Worm (Caenorhabditis elegans) whole organism, young adult: ENCODE measurements around the gene Y39A1C.1.

Source experiments
- B0019.2 ChIP-seq: fragments of 200-800 bp; sonication (Bioruptor generic); conservative IDR thresholded peaks from 2 replicates; pipeline ENCODE4 v1.3.6; 2022; ENCODE audit warnings: missing genetic modification reagents, missing genetic modification characterization, missing compliant biosample characterization
- C17E4.6 ChIP-seq: fragments of 200-800 bp; sonication (Bioruptor generic); IDR thresholded peaks from 2 replicates; pipeline ENCODE4 v1.3.6; 2022; ENCODE audit warnings: missing genetic modification reagents, missing genetic modification characterization, missing compliant biosample characterization
- D2030.7 ChIP-seq: fragments of 200-800 bp; sonication (Bioruptor generic); IDR thresholded peaks from 2 replicates; pipeline ENCODE4 v1.3.6; 2022; ENCODE audit warnings: missing genetic modification reagents, missing genetic modification characterization, missing compliant biosample characterization
- F23B12.7 ChIP-seq: sonication (generic microtip); optimal IDR thresholded peaks from 2 replicates; lab custom pipeline; 2017; ENCODE audit warnings: missing genetic modification characterization, mild to moderate bottlenecking, missing compliant biosample characterization, antibody characterized with exemption, moderate library complexity; ENCODE audit not compliant: insufficient read depth
- F33H1.4 ChIP-seq: fragments of 200-800 bp; sonication (Bioruptor generic); IDR thresholded peaks from 2 replicates; pipeline ENCODE4 v1.3.6; 2022; ENCODE audit warnings: missing genetic modification reagents, missing genetic modification characterization, missing compliant biosample characterization
- F57C9.4 ChIP-seq: sonication (generic microtip); optimal IDR thresholded peaks from 2 replicates; lab custom pipeline; 2017; ENCODE audit warnings: mild to moderate bottlenecking, missing genetic modification characterization, missing compliant biosample characterization
- K11D2.4 ChIP-seq: fragments of 200-800 bp; sonication (Bioruptor generic); IDR thresholded peaks from 2 replicates; pipeline ENCODE4 v1.3.6; 2022; ENCODE audit warnings: missing genetic modification reagents, missing genetic modification characterization, missing compliant biosample characterization
- T07F8.4 ChIP-seq: sonication (generic microtip); optimal IDR thresholded peaks from 2 replicates; lab custom pipeline; 2016; ENCODE audit warnings: mild to moderate bottlenecking, missing genetic modification characterization, moderate library complexity, missing compliant biosample characterization
- Y53G8AR.9 ChIP-seq: fragments of 200-800 bp; sonication (Bioruptor generic); conservative IDR thresholded peaks from 2 replicates; pipeline ENCODE4 v1.3.6; 2022; ENCODE audit warnings: missing genetic modification reagents, missing genetic modification characterization, missing compliant biosample characterization
- Y67H2A.10 ChIP-seq: fragments of 200-800 bp; sonication (Bioruptor generic); conservative IDR thresholded peaks from 2 replicates; pipeline ENCODE4 v1.3.6; 2022; ENCODE audit warnings: missing genetic modification reagents, missing genetic modification characterization, missing compliant biosample characterization
- Y79H2A.3 ChIP-seq: fragments of 200-800 bp; sonication (Bioruptor generic); conservative IDR thresholded peaks from 2 replicates; pipeline ENCODE4 v1.3.6; 2022; ENCODE audit warnings: missing genetic modification reagents, missing genetic modification characterization, missing compliant biosample characterization
- ZK185.1 ChIP-seq: sonication (generic microtip); optimal IDR thresholded peaks from 2 replicates; lab custom pipeline; 2016; ENCODE audit warnings: mild to moderate bottlenecking, missing genetic modification characterization, missing compliant biosample characterization; ENCODE audit not compliant: poor library complexity, severe bottlenecking
- ama-1 ChIP-seq, 3 experiments: fragments of 150-350 bp in 1 of 3; sonication (generic microtip) in 2 of 3; optimal IDR thresholded peaks; 2 replicates each; lab custom pipeline; 2014 to 2018; ENCODE audit warnings: missing biosample characterization in 2 of 3, missing genetic modification characterization in 2 of 3, missing genetic modification reagents in 2 of 3
- aptf-3 ChIP-seq: fragments of 200-800 bp; sonication (Bioruptor generic); IDR thresholded peaks from 2 replicates; pipeline ENCODE4 v1.3.6; 2022; ENCODE audit warnings: missing genetic modification characterization, missing compliant biosample characterization
- attf-3 ChIP-seq: fragments of 200-800 bp; sonication (Bioruptor generic); conservative IDR thresholded peaks from 2 replicates; pipeline ENCODE4 v1.3.6; 2022; ENCODE audit warnings: missing genetic modification reagents, missing genetic modification characterization, missing compliant biosample characterization
- bed-1 ChIP-seq: fragments of 200-800 bp; sonication (Bioruptor generic); IDR thresholded peaks from 2 replicates; pipeline ENCODE4 v1.3.6; 2022; ENCODE audit warnings: missing genetic modification reagents, missing genetic modification characterization, missing compliant biosample characterization
- ccch-3 ChIP-seq: fragments of 200-800 bp; sonication (Bioruptor generic); optimal IDR thresholded peaks from 2 replicates; lab custom pipeline; 2018; ENCODE audit warnings: mild to moderate bottlenecking, missing genetic modification characterization, missing compliant biosample characterization
- cebp-1 ChIP-seq, 2 experiments: fragments of 200-800 bp in 1 of 2; sonication (Bioruptor generic) in 1 of 2; sonication (generic microtip) in 1 of 2; IDR thresholded peaks in 1 of 2; optimal IDR thresholded peaks in 1 of 2; 2 replicates each; pipeline versions ENCODE4 v1.3.6 to Lab custom; 2017 to 2022; ENCODE audit warnings: missing compliant biosample characterization in 2 of 2, missing genetic modification characterization in 2 of 2, mild to moderate bottlenecking in 1 of 2, missing genetic modification reagents in 1 of 2, moderate library complexity in 1 of 2
- cebp-2 ChIP-seq: fragments of 200-800 bp; sonication (Bioruptor generic); IDR thresholded peaks from 2 replicates; pipeline ENCODE4 v1.3.6; 2022; ENCODE audit warnings: missing genetic modification characterization, missing compliant biosample characterization
- ceh-40 ChIP-seq: fragments of 200-800 bp; sonication (Bioruptor generic); IDR thresholded peaks from 2 replicates; pipeline ENCODE4 v1.3.6; 2022; ENCODE audit warnings: missing genetic modification characterization, missing compliant biosample characterization
- ceh-58 ChIP-seq: fragments of 200-800 bp; sonication (Bioruptor generic); IDR thresholded peaks from 2 replicates; pipeline ENCODE4 v1.3.6; 2022; ENCODE audit warnings: missing genetic modification characterization, missing compliant biosample characterization
- ceh-79 ChIP-seq: sonication (generic microtip); optimal IDR thresholded peaks from 2 replicates; lab custom pipeline; 2017; ENCODE audit warnings: mild to moderate bottlenecking, missing genetic modification characterization, missing compliant biosample characterization
- chd-7 ChIP-seq: sonication (generic microtip); optimal IDR thresholded peaks from 2 replicates; lab custom pipeline; 2016; ENCODE audit warnings: mild to moderate bottlenecking, missing genetic modification characterization, moderate library complexity, missing compliant biosample characterization
- die-1 ChIP-seq: sonication (generic microtip); optimal IDR thresholded peaks from 2 replicates; lab custom pipeline; 2016; ENCODE audit warnings: missing genotype, mild to moderate bottlenecking, missing genetic modification characterization, missing compliant biosample characterization
- dox-1 ChIP-seq: fragments of 200-800 bp; sonication (Bioruptor generic); IDR thresholded peaks from 2 replicates; pipeline ENCODE4 v1.3.6; 2022; ENCODE audit warnings: missing genetic modification reagents, missing genetic modification characterization, missing compliant biosample characterization
- egl-44 ChIP-seq: fragments of 200-800 bp; sonication (Bioruptor generic); IDR thresholded peaks from 2 replicates; pipeline ENCODE4 v1.3.6; 2022; ENCODE audit warnings: missing genetic modification reagents, missing genetic modification characterization, missing compliant biosample characterization
- ekl-4 ChIP-seq: fragments of 200-800 bp; sonication (Bioruptor generic); IDR thresholded peaks from 2 replicates; pipeline ENCODE4 v1.3.6; 2022; ENCODE audit warnings: missing genetic modification reagents, missing genetic modification characterization, missing compliant biosample characterization
- fkh-3 ChIP-seq: sonication (generic microtip); optimal IDR thresholded peaks from 2 replicates; lab custom pipeline; 2016; ENCODE audit warnings: mild to moderate bottlenecking, missing genetic modification characterization, missing compliant biosample characterization
- gei-17 ChIP-seq: fragments of 200-800 bp; sonication (Bioruptor generic); optimal IDR thresholded peaks from 2 replicates; lab custom pipeline; 2018; ENCODE audit warnings: mild to moderate bottlenecking, missing genetic modification characterization, missing compliant biosample characterization
- hlh-12 ChIP-seq: sonication (generic microtip); optimal IDR thresholded peaks from 2 replicates; lab custom pipeline; 2016; ENCODE audit warnings: missing genetic modification characterization, missing compliant biosample characterization
- lag-1 ChIP-seq: fragments of 200-800 bp; sonication (Bioruptor generic); IDR thresholded peaks from 2 replicates; pipeline ENCODE4 v1.3.6; 2022; ENCODE audit warnings: missing genetic modification reagents, missing genetic modification characterization, missing compliant biosample characterization
- lin-26 ChIP-seq: fragments of 200-800 bp; sonication (Bioruptor generic); IDR thresholded peaks from 2 replicates; pipeline ENCODE4 v1.3.6; 2022; ENCODE audit warnings: missing genetic modification reagents, missing genetic modification characterization, missing compliant biosample characterization
- lin-54 ChIP-seq: fragments of 200-800 bp; sonication (Bioruptor generic); optimal IDR thresholded peaks from 2 replicates; lab custom pipeline; 2018; ENCODE audit warnings: mild to moderate bottlenecking, missing genetic modification characterization, missing compliant biosample characterization
- mes-4 ChIP-seq: sonication (generic microtip); optimal IDR thresholded peaks from 2 replicates; lab custom pipeline; 2016; ENCODE audit warnings: missing genotype, missing genetic modification characterization, missing compliant biosample characterization
- nfya-2 ChIP-seq: fragments of 200-800 bp; sonication (Bioruptor generic); IDR thresholded peaks from 2 replicates; pipeline ENCODE4 v1.3.6; 2022; ENCODE audit warnings: missing genetic modification reagents, missing genetic modification characterization, missing compliant biosample characterization
- nfyb-1 ChIP-seq: fragments of 200-800 bp; sonication (Bioruptor generic); IDR thresholded peaks from 2 replicates; pipeline ENCODE4 v1.3.6; 2022; ENCODE audit warnings: missing genetic modification reagents, missing genetic modification characterization, missing compliant biosample characterization
- nhr-80 ChIP-seq: sonication (generic microtip); optimal IDR thresholded peaks from 2 replicates; lab custom pipeline; 2016; ENCODE audit warnings: missing genetic modification characterization, missing compliant biosample characterization
- nhr-90 ChIP-seq: sonication (generic microtip); optimal IDR thresholded peaks from 2 replicates; lab custom pipeline; 2016; ENCODE audit warnings: missing genotype, mild to moderate bottlenecking, missing genetic modification characterization, missing compliant biosample characterization
- pbrm-1 ChIP-seq: fragments of 200-800 bp; sonication (Bioruptor generic); IDR thresholded peaks from 2 replicates; pipeline ENCODE4 v1.3.6; 2022; ENCODE audit warnings: missing genetic modification reagents, missing genetic modification characterization, missing compliant biosample characterization
- sdz-38 ChIP-seq: sonication (generic microtip); optimal IDR thresholded peaks from 2 replicates; lab custom pipeline; 2016; ENCODE audit warnings: missing genotype, missing genetic modification characterization, missing compliant biosample characterization
- sea-2 ChIP-seq: fragments of 200-800 bp; sonication (Bioruptor generic); IDR thresholded peaks from 2 replicates; pipeline ENCODE4 v1.3.6; 2022; ENCODE audit warnings: missing genetic modification characterization, missing compliant biosample characterization
- snpc-1.3 ChIP-seq: sonication (generic microtip); optimal IDR thresholded peaks from 2 replicates; lab custom pipeline; 2017; ENCODE audit warnings: missing genetic modification characterization, mild to moderate bottlenecking, missing compliant biosample characterization, antibody characterized with exemption, moderate library complexity, missing genotype, missing genetic modification reagents; ENCODE audit not compliant: insufficient read depth
- somi-1 ChIP-seq: fragments of 200-800 bp; sonication (Bioruptor generic); optimal IDR thresholded peaks from 2 replicates; lab custom pipeline; 2018; ENCODE audit warnings: mild to moderate bottlenecking, missing genetic modification characterization, missing compliant biosample characterization
- zfh-2 ChIP-seq: fragments of 200-800 bp; sonication (Bioruptor generic); conservative IDR thresholded peaks from 2 replicates; pipeline ENCODE4 v1.3.6; 2022; ENCODE audit warnings: missing genetic modification reagents, missing genetic modification characterization, missing compliant biosample characterization
- ztf-22 ChIP-seq: fragments of 200-800 bp; sonication (Bioruptor generic); optimal IDR thresholded peaks from 2 replicates; lab custom pipeline; 2018; ENCODE audit warnings: mild to moderate bottlenecking, missing genetic modification characterization, moderate library complexity, missing compliant biosample characterization
- ztf-3 ChIP-seq: fragments of 200-800 bp; sonication (Bioruptor generic); optimal IDR thresholded peaks from 2 replicates; lab custom pipeline; 2018; ENCODE audit warnings: mild to moderate bottlenecking, missing genetic modification characterization, missing compliant biosample characterization
- ztf-6 ChIP-seq: fragments of 200-800 bp; sonication (Bioruptor generic); IDR thresholded peaks from 2 replicates; pipeline ENCODE4 v1.3.6; 2022; ENCODE audit warnings: missing genetic modification reagents, missing genetic modification characterization, missing compliant biosample characterization

Y39A1C.1 gene

ce11 chrIII:10818364-10818763, 36.9 kb upstream of the Y39A1C.1 start (continued):
- TF ChIP-seq mes-4 (tag; lab: Kevin White, UChicago) (no peak), snpc-1.3 (tag; lab: Kevin White, UChicago) (no peak), ceh-40 (GFP tag; lab: Robert Waterston, UW) (no peak), nfyb-1 (GFP tag; lab: Robert Waterston, UW) (no peak), Y53G8AR.9 (no peak), lin-54 (GFP tag; lab: Kevin White, UChicago) (peak; percentile 38), sdz-38 (tag; lab: Kevin White, UChicago) (no peak), K11D2.4 (0 out of 2 replicates have a peak, but pooled peaks have one; percentile 24), hlh-12 (no peak), egl-44 (GFP tag; lab: Robert Waterston, UW) (no peak), nfya-2 (GFP tag; lab: Robert Waterston, UW) (no peak), lag-1 (GFP tag; lab: Robert Waterston, UW) (no peak), F33H1.4 (GFP tag; lab: Robert Waterston, UW) (no peak), ekl-4 (peak; percentile 50; the same call in 1 of the 2 replicates), sea-2 (no peak), die-1 (tag; lab: Kevin White, UChicago) (peak; percentile 24)

ce11 chrIII:10819257-10819656, 36.0 kb upstream of the Y39A1C.1 start:
- TF ChIP-seq dox-1 (0 out of 2 replicates have a peak, but pooled peaks have one; percentile 23), ztf-3 (GFP tag; lab: Kevin White, UChicago) (no peak), somi-1 (GFP tag; lab: Kevin White, UChicago) (no peak), ztf-6 (no peak), aptf-3 (GFP tag; lab: Robert Waterston, UW) (0 out of 2 replicates have a peak, but pooled peaks have one; percentile 51), ceh-58 (no peak), pbrm-1 (GFP tag; lab: Robert Waterston, UW) (no peak), ama-1 (optimal IDR thresholded peaks at IDR 0.05; lab: Kevin White, UChicago) (peak; percentile 29), ama-1 (GFP tag; optimal IDR thresholded peaks at IDR 0.05; lab: Kevin White, UChicago) (no peak), attf-3 (no peak), bed-1 (GFP tag; lab: Robert Waterston, UW) (no peak), fkh-3 (tag; lab: Kevin White, UChicago) (no peak), cebp-2 (GFP tag; lab: Robert Waterston, UW) (peak; percentile 29; the same call in 1 of the 2 replicates), D2030.7 (GFP tag; lab: Robert Waterston, UW) (no peak), ccch-3 (GFP tag; lab: Kevin White, UChicago) (no peak), gei-17 (GFP tag; lab: Kevin White, UChicago) (no peak), nhr-80 (tag; lab: Kevin White, UChicago) (peak; percentile 42), T07F8.4 (tag; lab: Kevin White, UChicago) (no peak), ceh-79 (tag; lab: Kevin White, UChicago) (no peak), B0019.2 (no peak), lin-26 (GFP tag; lab: Robert Waterston, UW) (0 out of 2 replicates have a peak, but pooled peaks have one; percentile 8), F57C9.4 (tag; lab: Kevin White, UChicago) (no peak), F23B12.7 (tag; lab: Kevin White, UChicago) (no peak), nfya-2 (GFP tag; lab: Robert Waterston, UW) (no peak)

- no peak for TF ChIP-seq ztf-22 (GFP tag; lab: Kevin White, UChicago)
- TF ChIP-seq ZK185.1, result no peak
- TF ChIP-seq cebp-2 (GFP tag; lab: Robert Waterston, UW), result peak; percentile 77; the same call in 1 of the 2 replicates
- TF ChIP-seq C17E4.6 (GFP tag; lab: Robert Waterston, UW), result no peak
- no peak for TF ChIP-seq cebp-1 (GFP tag; IDR thresholded peaks at IDR 0.05; lab: Robert Waterston, UW)
- peak; percentile 34 for TF ChIP-seq cebp-1 (tag; optimal IDR thresholded peaks at IDR 0.05; lab: Kevin White, UChicago)
- no peak for TF ChIP-seq Y67H2A.10 (GFP tag; lab: Robert Waterston, UW)
- TF ChIP-seq Y79H2A.3 (GFP tag; lab: Robert Waterston, UW), result no peak
- TF ChIP-seq zfh-2, result peak; percentile 82
- TF ChIP-seq chd-7 (tag; lab: Kevin White, UChicago), result peak; percentile 65
- TF ChIP-seq nhr-90 (tag; lab: Kevin White, UChicago), result peak; percentile 20
These were observed 35.5 kb upstream of the Y39A1C.1 start for ce11 chrIII:10819778-10820177.
